Fruit fly (Drosophila melanogaster): ENCODE data around the gene zfh1.

dm6 chr3R:30733081-30733480, 32.6 kb upstream of the zfh1 start:
- no peak for TF ChIP-seq CG8478 (optimal IDR thresholded peaks at IDR 0.05)
- TF ChIP-seq psq (optimal IDR thresholded peaks at IDR 0.05) = no peak

Measured in whole organism.